Worm (Caenorhabditis elegans): Measurements from ENCODE around the gene Y38C1BA.4.

DNA sequence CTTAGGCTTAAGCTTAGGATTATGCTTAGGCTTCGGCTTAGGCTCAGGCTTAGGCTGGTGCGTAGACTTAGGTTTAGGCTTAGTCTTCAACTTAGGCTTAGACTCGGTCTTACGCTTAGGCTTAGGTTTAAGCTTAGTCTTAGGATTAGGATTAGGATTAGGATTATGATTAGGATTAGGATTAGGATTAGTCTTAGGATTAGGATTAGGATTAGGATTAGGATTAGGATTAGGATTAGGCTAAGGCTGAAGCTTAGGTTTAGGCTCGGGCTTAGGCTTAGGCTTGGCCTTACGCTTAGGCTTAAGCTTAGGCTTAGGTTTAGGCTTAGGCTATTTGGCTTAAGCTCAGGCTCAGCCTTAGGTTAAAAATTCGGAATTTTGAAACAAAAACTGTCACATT, 36.5 kb upstream of the Y38C1BA.4 start:
- TF ChIP-seq him-1 (tag; optimal IDR thresholded peaks at IDR 0.05) (no peak), dao-5 (tag; optimal IDR thresholded peaks at IDR 0.05) (no peak)
